Worm (Caenorhabditis elegans): Measurements from ENCODE around the gene pck-1.
"Not testable (repeated sequence)": the region's sequence is repeated elsewhere in the genome, so short reads cannot be mapped to it uniquely, and the experiment has no call there.

DNA sequence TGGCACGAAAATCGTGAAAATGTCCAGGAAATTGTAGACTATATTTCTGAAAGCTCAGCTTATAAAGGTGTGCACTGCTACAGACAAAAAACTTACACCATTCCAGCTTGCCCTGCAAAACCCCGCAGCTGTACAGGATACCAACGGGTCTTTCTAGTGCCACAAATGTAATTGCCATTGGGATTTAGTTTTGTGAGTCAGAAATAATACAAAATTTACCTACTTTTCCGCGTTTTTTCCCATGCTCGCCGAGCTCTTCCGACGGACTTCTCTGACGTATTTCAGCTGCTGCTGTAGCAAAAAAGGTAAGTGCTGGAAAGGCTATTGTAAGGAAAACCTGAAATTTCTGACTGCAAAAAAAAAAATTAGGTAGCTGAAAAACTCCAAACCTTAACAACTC is 31.0 kb upstream of the pck-1 start, which contains the start of gene C29F9.8:
- not testable (repeated sequence) for TF ChIP-seq Y75B8A.6 (GFP tag; IDR thresholded peaks at IDR 0.05); gei-8 (GFP tag; optimal IDR thresholded peaks at IDR 0.05); pha-4 (GFP tag; IDR thresholded peaks at IDR 0.05); pha-4 (tag; optimal IDR thresholded peaks at IDR 0.05); ceh-82 (tag; optimal IDR thresholded peaks at IDR 0.05); lin-29 (GFP tag; IDR thresholded peaks at IDR 0.05); lin-15B (tag; optimal IDR thresholded peaks at IDR 0.05); lim-7 (GFP tag; IDR thresholded peaks at IDR 0.05); nhr-10 (tag; optimal IDR thresholded peaks at IDR 0.05); fos-1 (tag; optimal IDR thresholded peaks at IDR 0.05); nhr-11 (tag; optimal IDR thresholded peaks at IDR 0.05); T20F7.1 (GFP tag; optimal IDR thresholded peaks at IDR 0.05); ZK546.5 (tag; optimal IDR thresholded peaks at IDR 0.05)

Data from whole organism, L4 larva.